Worm (Caenorhabditis elegans) whole organism, L4 larva: ENCODE results near the gene sams-5.

Source experiments
- F49E8.2 ChIP-seq: sonication (generic microtip); optimal IDR thresholded peaks from 2 replicates; lab custom pipeline; 2016; ENCODE audit warnings: missing compliant biosample characterization, mild to moderate bottlenecking, missing genetic modification characterization, borderline replicate concordance
- Y105C5A.15 ChIP-seq: fragments of 200-800 bp; sonication (Bioruptor generic); IDR thresholded peaks from 2 replicates; pipeline ENCODE4 v1.3.6; 2022; ENCODE audit warnings: missing genetic modification characterization, missing compliant biosample characterization
- Y48G9A.11 ChIP-seq: fragments of 200-800 bp; sonication (Bioruptor generic); IDR thresholded peaks from 2 replicates; pipeline ENCODE4 v1.3.6; 2022; ENCODE audit warnings: missing genetic modification reagents, missing genetic modification characterization, missing compliant biosample characterization
- Y5F2A.4 ChIP-seq: fragments of 200-800 bp; sonication (Bioruptor generic); optimal IDR thresholded peaks from 2 replicates; lab custom pipeline; 2018; ENCODE audit warnings: mild to moderate bottlenecking, missing genetic modification characterization, missing compliant biosample characterization
- Y75B8A.6 ChIP-seq: fragments of 200-800 bp; sonication (Bioruptor generic); IDR thresholded peaks from 2 replicates; pipeline ENCODE4 v1.3.6; 2022; ENCODE audit warnings: missing genetic modification reagents, missing genetic modification characterization, missing compliant biosample characterization
- aha-1 ChIP-seq: fragments of 150-350 bp; peaks from one replicate; lab custom pipeline; 2014; ENCODE audit warnings: missing biosample characterization, missing genetic modification characterization
- ama-1 ChIP-seq: fragments of 150-350 bp; optimal IDR thresholded peaks from 2 replicates; lab custom pipeline; 2014; ENCODE audit warnings: inconsistent platforms, mixed read lengths
- ceh-62 ChIP-seq: sonication (generic microtip); optimal IDR thresholded peaks from 2 replicates; lab custom pipeline; 2017; ENCODE audit warnings: missing biosample characterization, missing genetic modification characterization
- ces-1 ChIP-seq: fragments of 150-350 bp; sonication (generic microtip); optimal IDR thresholded peaks from 4 replicates; lab custom pipeline; 2014; ENCODE audit warnings: missing biosample characterization, missing genetic modification reagents, missing genetic modification characterization
- ctbp-1 ChIP-seq: fragments of 200-800 bp; sonication (Bioruptor generic); IDR thresholded peaks from 2 replicates; pipeline ENCODE4 v1.3.6; 2022; ENCODE audit warnings: missing genetic modification reagents, missing genetic modification characterization, missing compliant biosample characterization
- daf-16 ChIP-seq, 3 experiments: sonication (generic microtip); optimal IDR thresholded peaks; 2 replicates each; lab custom pipeline; 2016 to 2017; ENCODE audit warnings: missing genetic modification characterization in 3 of 3, missing genetic modification reagents in 3 of 3, mild to moderate bottlenecking in 2 of 3, missing compliant biosample characterization in 2 of 3, missing biosample characterization in 1 of 3, moderate library complexity in 1 of 3
- daf-8 ChIP-seq: fragments of 200-800 bp; sonication (Bioruptor generic); IDR thresholded peaks from 2 replicates; pipeline ENCODE4 v1.3.6; 2022; ENCODE audit warnings: missing genetic modification characterization, missing compliant biosample characterization
- dmd-6 ChIP-seq: fragments of 200-800 bp; sonication (Bioruptor generic); IDR thresholded peaks from 2 replicates; pipeline ENCODE4 v1.3.6; 2022; ENCODE audit warnings: missing genetic modification reagents, missing genetic modification characterization, missing compliant biosample characterization
- dmd-9 ChIP-seq: fragments of 200-800 bp; sonication (Bioruptor generic); IDR thresholded peaks from 2 replicates; pipeline ENCODE4 v1.3.6; 2022; ENCODE audit warnings: missing genetic modification reagents, missing genetic modification characterization, missing compliant biosample characterization
- dpl-1 ChIP-seq: fragments of 150-350 bp; optimal IDR thresholded peaks from 2 replicates; lab custom pipeline; 2014; ENCODE audit warnings: missing biosample characterization, missing genetic modification reagents, missing genetic modification characterization
- dve-1 ChIP-seq: sonication (generic microtip); optimal IDR thresholded peaks from 2 replicates; lab custom pipeline; 2017; ENCODE audit warnings: antibody characterized with exemption, mild to moderate bottlenecking, missing genetic modification characterization, missing compliant biosample characterization; ENCODE audit not compliant: insufficient read depth
- fkh-10 ChIP-seq: fragments of 150-350 bp; optimal IDR thresholded peaks from 2 replicates; lab custom pipeline; 2014; ENCODE audit warnings: missing biosample characterization, missing genetic modification reagents, missing genetic modification characterization
- fos-1 ChIP-seq: fragments of 150-350 bp; optimal IDR thresholded peaks from 2 replicates; lab custom pipeline; 2014; ENCODE audit warnings: missing biosample characterization, missing genetic modification characterization
- hlh-11 ChIP-seq: fragments of 200-800 bp; sonication (Bioruptor generic); optimal IDR thresholded peaks from 2 replicates; lab custom pipeline; 2018; ENCODE audit warnings: mild to moderate bottlenecking, missing genetic modification characterization, missing compliant biosample characterization
- hmg-1.1 ChIP-seq: fragments of 200-800 bp; sonication (Bioruptor generic); IDR thresholded peaks from 2 replicates; pipeline ENCODE4 v1.3.6; 2022; ENCODE audit warnings: missing genetic modification reagents, missing genetic modification characterization, missing compliant biosample characterization
- jun-1 ChIP-seq: fragments of 150-350 bp; optimal IDR thresholded peaks from 2 replicates; lab custom pipeline; 2014; ENCODE audit warnings: missing biosample characterization, missing genetic modification reagents, missing genetic modification characterization
- lin-1 ChIP-seq: fragments of 200-800 bp; sonication (Bioruptor generic); IDR thresholded peaks from 2 replicates; pipeline ENCODE4 v1.3.6; 2022; ENCODE audit warnings: missing genetic modification reagents, missing genetic modification characterization, missing compliant biosample characterization
- lin-29 ChIP-seq: fragments of 200-800 bp; sonication (Bioruptor generic); IDR thresholded peaks from 2 replicates; pipeline ENCODE4 v1.3.6; 2022; ENCODE audit warnings: missing genetic modification reagents, missing genetic modification characterization, missing compliant biosample characterization
- lin-38 ChIP-seq: fragments of 200-800 bp; sonication (Bioruptor generic); IDR thresholded peaks from 2 replicates; pipeline ENCODE4 v1.3.6; 2022; ENCODE audit warnings: missing genetic modification reagents, missing genetic modification characterization, missing compliant biosample characterization
- lin-39 ChIP-seq: fragments of 150-350 bp; optimal IDR thresholded peaks from 2 replicates; lab custom pipeline; 2014; ENCODE audit warnings: missing biosample characterization, missing genetic modification reagents, missing genetic modification characterization
- lsy-2 ChIP-seq, 2 experiments: fragments of 150-350 bp in 1 of 2; sonication (generic microtip) in 1 of 2; optimal IDR thresholded peaks; 2 replicates each; lab custom pipeline; 2014 to 2017; ENCODE audit warnings: missing biosample characterization in 2 of 2, missing genetic modification characterization in 2 of 2
- mdt-29 ChIP-seq: fragments of 200-800 bp; sonication (Bioruptor generic); IDR thresholded peaks from 2 replicates; pipeline ENCODE4 v1.3.6; 2022; ENCODE audit warnings: missing genetic modification reagents, missing genetic modification characterization, missing compliant biosample characterization
- mes-2 ChIP-seq: sonication (generic microtip); optimal IDR thresholded peaks from 2 replicates; lab custom pipeline; 2016; ENCODE audit warnings: missing genotype, mild to moderate bottlenecking, missing genetic modification characterization, missing compliant biosample characterization; ENCODE audit not compliant: poor library complexity, severe bottlenecking
- mxl-2 ChIP-seq: fragments of 200-800 bp; sonication (Bioruptor generic); conservative IDR thresholded peaks from 2 replicates; pipeline ENCODE4 v1.3.6; 2022; ENCODE audit warnings: missing genetic modification reagents, missing genetic modification characterization, missing compliant biosample characterization
- mxl-3 ChIP-seq: fragments of 200-800 bp; sonication (Bioruptor generic); optimal IDR thresholded peaks from 2 replicates; lab custom pipeline; 2018; ENCODE audit warnings: mild to moderate bottlenecking, missing genetic modification characterization, missing compliant biosample characterization
- nhr-111 ChIP-seq: fragments of 200-800 bp; sonication (Bioruptor generic); optimal IDR thresholded peaks from 2 replicates; lab custom pipeline; 2018; ENCODE audit warnings: mild to moderate bottlenecking, missing genetic modification characterization, missing compliant biosample characterization
- nhr-42 ChIP-seq: fragments of 200-800 bp; sonication (Bioruptor generic); IDR thresholded peaks from 2 replicates; pipeline ENCODE4 v1.3.6; 2022; ENCODE audit warnings: missing genetic modification characterization, missing compliant biosample characterization
- nhr-76 ChIP-seq: fragments of 150-350 bp; optimal IDR thresholded peaks from 2 replicates; lab custom pipeline; 2014; ENCODE audit warnings: missing biosample characterization, missing genetic modification characterization
- pha-4 ChIP-seq, 2 experiments: fragments of 150-350 bp in 1 of 2; fragments of 200-800 bp in 1 of 2; sonication (Bioruptor generic) in 1 of 2; IDR thresholded peaks in 1 of 2; optimal IDR thresholded peaks in 1 of 2; 2 replicates each; pipeline versions ENCODE4 v1.3.6 to Lab custom; 2014 to 2022; ENCODE audit warnings: missing genetic modification characterization in 2 of 2, missing genetic modification reagents in 2 of 2, missing biosample characterization in 1 of 2, missing compliant biosample characterization in 1 of 2
- php-3 ChIP-seq: fragments of 200-800 bp; sonication (Bioruptor generic); IDR thresholded peaks from 2 replicates; pipeline ENCODE4 v1.3.6; 2022; ENCODE audit warnings: missing genetic modification reagents, missing genetic modification characterization, missing compliant biosample characterization
- saeg-2 ChIP-seq: fragments of 200-800 bp; sonication (Bioruptor generic); IDR thresholded peaks from 2 replicates; pipeline ENCODE4 v1.3.6; 2022; ENCODE audit warnings: missing genetic modification reagents, missing genetic modification characterization, missing compliant biosample characterization
- sdz-12 ChIP-seq: fragments of 200-800 bp; sonication (Bioruptor generic); optimal IDR thresholded peaks from 2 replicates; lab custom pipeline; 2018; ENCODE audit warnings: mild to moderate bottlenecking, missing genetic modification characterization, missing compliant biosample characterization
- snpc-1.2 ChIP-seq: fragments of 200-800 bp; sonication (Bioruptor generic); IDR thresholded peaks from 2 replicates; pipeline ENCODE4 v1.3.6; 2022; ENCODE audit warnings: missing genetic modification reagents, missing genetic modification characterization, missing compliant biosample characterization
- spr-3 ChIP-seq: fragments of 200-800 bp; sonication (Bioruptor generic); optimal IDR thresholded peaks from 2 replicates; lab custom pipeline; 2018; ENCODE audit warnings: mild to moderate bottlenecking, missing genetic modification characterization, missing compliant biosample characterization
- unc-130 ChIP-seq: sonication (generic microtip); optimal IDR thresholded peaks from 2 replicates; lab custom pipeline; 2016; ENCODE audit warnings: missing genetic modification reagents, missing genetic modification characterization, missing compliant biosample characterization
- unc-39 ChIP-seq: sonication (generic microtip); optimal IDR thresholded peaks from 2 replicates; lab custom pipeline; 2017; ENCODE audit warnings: missing biosample characterization, missing genetic modification characterization
- zip-11 ChIP-seq: fragments of 200-800 bp; sonication (Bioruptor generic); IDR thresholded peaks from 2 replicates; pipeline ENCODE4 v1.3.6; 2022; ENCODE audit warnings: missing genetic modification characterization, missing compliant biosample characterization

The sams-5 gene

DNA sequence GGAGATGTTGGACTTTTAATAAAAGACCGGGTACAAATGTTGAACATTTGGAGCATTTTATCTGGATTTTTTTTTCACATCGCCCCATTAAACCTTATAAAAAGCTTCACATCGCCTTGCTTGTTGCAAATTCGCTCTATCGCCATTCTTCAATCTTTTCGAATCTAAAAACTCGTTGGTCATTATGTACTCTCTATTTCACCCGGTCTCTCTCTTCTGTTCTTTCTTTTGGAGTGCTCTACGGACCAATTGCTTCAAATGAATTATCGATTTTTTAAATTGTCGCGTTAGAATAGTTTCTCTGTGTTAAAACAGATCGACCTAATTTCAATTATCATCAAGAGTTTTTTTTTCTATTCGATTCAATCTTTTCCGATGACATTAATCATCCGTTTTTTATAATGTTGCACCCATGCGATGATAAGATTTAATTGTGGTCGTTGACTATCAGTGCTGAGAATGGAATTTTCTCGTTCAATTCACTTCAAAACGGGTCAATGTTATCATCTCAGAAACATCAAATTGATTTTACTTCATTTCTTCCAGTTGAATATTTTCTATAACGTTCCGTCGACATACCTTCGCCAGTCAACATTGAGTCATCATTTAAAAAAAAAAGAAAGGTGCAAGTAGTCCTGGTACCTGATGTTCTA lies 48.2 kb upstream of the sams-5 start (continued):
- TF ChIP-seq dmd-6 (GFP tag; lab: Robert Waterston, UW) (peak; percentile 43; the same call in 1 of the 2 replicates), Y48G9A.11 (no peak), daf-16 (GFP tag; optimal IDR thresholded peaks at IDR 0.05; lab: Kevin White, UChicago) (no peak), daf-16 (tag; optimal IDR thresholded peaks at IDR 0.05; lab: Kevin White, UChicago) (peak; percentile 59), jun-1 (tag; lab: Kevin White, UChicago) (no peak)

- TF ChIP-seq mes-2 (tag; lab: Kevin White, UChicago) (peak; percentile 15), unc-130 (GFP tag; lab: Kevin White, UChicago) (no peak)
- TF ChIP-seq, all 104 proteins: peak for 1
Observed at ce11 chrIV:6326448-6326847, 47.1 kb upstream of the sams-5 start, which contains the start of gene lsm-8. lsm-8 (plus strand) TSS chrIV:6326526.

ce11 chrIV:6325772-6326171 lies 46.5 kb upstream of the sams-5 start:
- no peak for TF ChIP-seq ctbp-1 (GFP tag; lab: Robert Waterston, UW)
- no peak for TF ChIP-seq nhr-111
- TF ChIP-seq dpl-1 = no peak
- TF ChIP-seq nhr-42 (GFP tag; lab: Robert Waterston, UW) = no peak
- TF ChIP-seq hlh-11 (tag; lab: Kevin White, UChicago) = no peak
- no peak for TF ChIP-seq mxl-3
- peak; percentile 10 for TF ChIP-seq spr-3 (GFP tag; lab: Kevin White, UChicago)
- TF ChIP-seq ceh-62 = no peak
- TF ChIP-seq lsy-2 (tag; optimal IDR thresholded peaks at IDR 0.05; lab: Kevin White, UChicago) = no peak
- TF ChIP-seq lin-1 (GFP tag; lab: Robert Waterston, UW) = 0 out of 2 replicates have a peak, but pooled peaks have one; percentile 8
- no peak for TF ChIP-seq zip-11
- TF ChIP-seq hmg-1.1 (GFP tag; lab: Robert Waterston, UW) = no peak
- TF ChIP-seq ces-1 (GFP tag; lab: Kevin White, UChicago) = no peak
- TF ChIP-seq nhr-76 (tag; lab: Kevin White, UChicago) = no peak
- no peak for TF ChIP-seq dve-1
- no peak for TF ChIP-seq daf-8 (GFP tag; lab: Robert Waterston, UW)
- no peak for TF ChIP-seq aha-1 (tag; lab: Kevin White, UChicago)
- TF ChIP-seq dmd-6 (GFP tag; lab: Robert Waterston, UW) = no peak
- no peak for TF ChIP-seq lin-29 (GFP tag; lab: Robert Waterston, UW)
- TF ChIP-seq mxl-2 (GFP tag; lab: Robert Waterston, UW) = 0 out of 2 replicates have a peak, but pooled peaks have one; percentile 43
- no peak for TF ChIP-seq fkh-10 (GFP tag; lab: Kevin White, UChicago)
- TF ChIP-seq saeg-2 = no peak
- peak; percentile 51 for TF ChIP-seq F49E8.2 (tag; lab: Kevin White, UChicago)
- TF ChIP-seq pha-4 (GFP tag; IDR thresholded peaks at IDR 0.05; lab: Robert Waterston, UW) = peak; percentile 18; the same call in 1 of the 2 replicates
- TF ChIP-seq pha-4 (tag; optimal IDR thresholded peaks at IDR 0.05; lab: Kevin White, UChicago) = no peak
- TF ChIP-seq jun-1 (tag; lab: Kevin White, UChicago) = no peak
- TF ChIP-seq mes-2 (tag; lab: Kevin White, UChicago) = no peak
- TF ChIP-seq Y5F2A.4 (GFP tag; lab: Kevin White, UChicago) = peak; percentile 3
- no peak for TF ChIP-seq mdt-29 (GFP tag; lab: Robert Waterston, UW)
- TF ChIP-seq fos-1 (tag; lab: Kevin White, UChicago) = no peak
- no peak for TF ChIP-seq lin-39 (tag; lab: Kevin White, UChicago)
- TF ChIP-seq ama-1 (lab: Kevin White, UChicago) = no peak
- TF ChIP-seq dmd-9 (GFP tag; lab: Robert Waterston, UW) = no peak
- TF ChIP-seq unc-39 = no peak
- no peak for TF ChIP-seq sdz-12 (GFP tag; lab: Kevin White, UChicago)
- peak; percentile 64 for TF ChIP-seq lin-38 (GFP tag; lab: Robert Waterston, UW)
- no peak for TF ChIP-seq Y105C5A.15 (GFP tag; lab: Robert Waterston, UW)
- TF ChIP-seq snpc-1.2 (GFP tag; lab: Robert Waterston, UW) = peak; percentile 77
- TF ChIP-seq Y75B8A.6 = no peak
- TF ChIP-seq php-3 (GFP tag; lab: Robert Waterston, UW) = no peak
- TF ChIP-seq, all 104 proteins: peak for 8
